Fruit fly (Drosophila melanogaster) whole organism, embryonic: ENCODE measurements around the gene CG15577.

Experiments
- Antp ChIP-seq: fragments of 200-800 bp; sonication (Bioruptor generic); optimal IDR thresholded peaks from 3 replicates; lab custom pipeline; 2016; ENCODE audit warnings: missing biosample characterization, missing genetic modification characterization
- Bdp1 ChIP-seq: fragments of 200-800 bp; sonication (Bioruptor generic); optimal IDR thresholded peaks from 3 replicates; lab custom pipeline; 2016; ENCODE audit warnings: missing biosample characterization, missing genetic modification characterization
- CG1024 ChIP-seq: fragments of 200-800 bp; sonication (Bioruptor generic); IDR thresholded peaks from 2 replicates; pipeline ENCODE4 v1.3.6; 2022; ENCODE audit warnings: missing biosample characterization, missing genetic modification characterization
- CG10267 ChIP-seq: fragments of 200-800 bp; sonication (Bioruptor generic); optimal IDR thresholded peaks from 2 replicates; lab custom pipeline; 2018; ENCODE audit warnings: missing biosample characterization, mild to moderate bottlenecking, missing genetic modification characterization, moderate library complexity
- CG13424 ChIP-seq: fragments of 200-800 bp; sonication (Bioruptor generic); optimal IDR thresholded peaks from 2 replicates; lab custom pipeline; 2019; ENCODE audit warnings: missing biosample characterization, mild to moderate bottlenecking, missing genetic modification characterization, moderate library complexity
- CG14667 ChIP-seq: fragments of 200-800 bp; sonication (Bioruptor generic); IDR thresholded peaks from 2 replicates; pipeline ENCODE4 v1.3.6; 2022; ENCODE audit warnings: missing biosample characterization, missing genetic modification characterization
- CG1603 ChIP-seq: fragments of 200-800 bp; sonication (Bioruptor generic); optimal IDR thresholded peaks from 2 replicates; lab custom pipeline; 2019; ENCODE audit warnings: missing biosample characterization, mild to moderate bottlenecking, missing genetic modification characterization, moderate library complexity
- CG16779 ChIP-seq: fragments of 200-800 bp; sonication (Bioruptor generic); IDR thresholded peaks from 2 replicates; pipeline ENCODE4 v1.3.6; 2022; ENCODE audit warnings: missing biosample characterization, missing genetic modification characterization
- CG16863 ChIP-seq: fragments of 200-800 bp; sonication (Bioruptor generic); optimal IDR thresholded peaks from 3 replicates; lab custom pipeline; 2016; ENCODE audit warnings: missing biosample characterization, missing genetic modification characterization
- CG1832 ChIP-seq: fragments of 200-800 bp; sonication (Bioruptor generic); optimal IDR thresholded peaks from 2 replicates; lab custom pipeline; 2017; ENCODE audit warnings: missing biosample characterization, mild to moderate bottlenecking, missing genetic modification characterization, inconsistent platforms
- CG2129 ChIP-seq: fragments of 200-800 bp; sonication (Bioruptor generic); IDR thresholded peaks from 2 replicates; pipeline ENCODE4 v1.3.6; 2022; ENCODE audit warnings: missing biosample characterization, missing genetic modification characterization; ENCODE audit not compliant: partially characterized antibody
- CG2875 ChIP-seq: fragments of 200-800 bp; sonication (Bioruptor generic); optimal IDR thresholded peaks from 2 replicates; lab custom pipeline; 2017; ENCODE audit warnings: missing biosample characterization, mild to moderate bottlenecking, missing genetic modification characterization, missing genetic modification reagents
- CG4404 ChIP-seq: fragments of 200-800 bp; sonication (Bioruptor generic); IDR thresholded peaks from 2 replicates; pipeline ENCODE4 v1.3.6; 2022; ENCODE audit warnings: missing biosample characterization, missing genetic modification characterization
- CG4820 ChIP-seq: fragments of 200-800 bp; sonication (Bioruptor generic); optimal IDR thresholded peaks from 3 replicates; lab custom pipeline; 2016; ENCODE audit warnings: missing biosample characterization, missing genetic modification characterization
- CG6175 ChIP-seq: fragments of 200-800 bp; sonication (Bioruptor generic); IDR thresholded peaks from 3 replicates; pipeline ENCODE4 v1.3.6; 2022; ENCODE audit warnings: missing biosample characterization, missing genetic modification characterization
- CG6683 ChIP-seq: fragments of 200-800 bp; sonication (Bioruptor generic); optimal IDR thresholded peaks from 2 replicates; lab custom pipeline; 2017; ENCODE audit warnings: missing biosample characterization, mild to moderate bottlenecking, missing genetic modification characterization, missing genetic modification reagents
- CG7839 ChIP-seq: fragments of 200-800 bp; sonication (Bioruptor generic); optimal IDR thresholded peaks from 3 replicates; lab custom pipeline; 2018; ENCODE audit warnings: missing biosample characterization, mild to moderate bottlenecking, missing genetic modification characterization, moderate library complexity
- CG8359 ChIP-seq: fragments of 200-800 bp; sonication (Bioruptor generic); optimal IDR thresholded peaks from 2 replicates; lab custom pipeline; 2017; ENCODE audit warnings: missing biosample characterization, mild to moderate bottlenecking, missing genetic modification characterization, borderline replicate concordance
- CG9932 ChIP-seq: fragments of 200-800 bp; sonication (Bioruptor generic); IDR thresholded peaks from 2 replicates; pipeline ENCODE4 v1.3.6; 2022; ENCODE audit warnings: missing biosample characterization, missing genetic modification characterization
- Dref ChIP-seq: fragments of 200-800 bp; sonication (Bioruptor generic); IDR thresholded peaks from 2 replicates; pipeline ENCODE4 v1.3.6; 2022; ENCODE audit warnings: missing biosample characterization, missing genetic modification characterization
- Drgx ChIP-seq: fragments of 200-800 bp; sonication (Bioruptor generic); IDR thresholded peaks from 2 replicates; pipeline ENCODE4 v1.3.6; 2022; ENCODE audit warnings: missing biosample characterization, missing genetic modification characterization
- Optix ChIP-seq: fragments of 200-800 bp; sonication (Bioruptor generic); IDR thresholded peaks from 3 replicates; pipeline ENCODE4 v1.3.6; 2022; ENCODE audit warnings: missing biosample characterization, missing genetic modification characterization
- Poxn ChIP-seq: fragments of 200-800 bp; sonication (Bioruptor generic); IDR thresholded peaks from 2 replicates; pipeline ENCODE4 v1.3.6; 2022; ENCODE audit warnings: missing biosample characterization, missing genetic modification characterization
- Sry-δ ChIP-seq: fragments of 200-800 bp; sonication (Bioruptor generic); optimal IDR thresholded peaks from 2 replicates; lab custom pipeline; 2016; ENCODE audit warnings: missing biosample characterization, missing genetic modification characterization
- Stat92E ChIP-seq, 3 experiments: fragments of >200 bp in 2 of 3; fragments of 200-800 bp in 1 of 3; sonication (Bioruptor generic) in 1 of 3; optimal IDR thresholded peaks; 2 replicates each; lab custom pipeline; 2017 to 2019; ENCODE audit warnings: missing biosample characterization in 3 of 3, missing genetic modification characterization in 3 of 3, mild to moderate bottlenecking in 1 of 3, moderate library complexity in 1 of 3
- TFAM ChIP-seq: fragments of 200-800 bp; sonication (Bioruptor generic); optimal IDR thresholded peaks from 2 replicates; lab custom pipeline; 2017; ENCODE audit warnings: missing biosample characterization, missing genetic modification characterization, inconsistent platforms
- abd-A ChIP-seq: fragments of 200-800 bp; sonication (Bioruptor generic); optimal IDR thresholded peaks from 3 replicates; lab custom pipeline; 2019; ENCODE audit warnings: missing biosample characterization, mild to moderate bottlenecking, missing genetic modification characterization, moderate library complexity
- al ChIP-seq: fragments of 200-800 bp; sonication (Bioruptor generic); IDR thresholded peaks from 2 replicates; pipeline ENCODE4 v1.3.6; 2022; ENCODE audit warnings: missing biosample characterization, missing genetic modification characterization
- ash1 ChIP-seq: fragments of 200-800 bp; sonication (Bioruptor generic); optimal IDR thresholded peaks from 2 replicates; lab custom pipeline; 2018; ENCODE audit warnings: missing biosample characterization, mild to moderate bottlenecking, missing genetic modification characterization
- btn ChIP-seq: fragments of 200-800 bp; sonication (Bioruptor generic); optimal IDR thresholded peaks from 2 replicates; lab custom pipeline; 2016; ENCODE audit warnings: missing biosample characterization, missing genetic modification characterization
- chinmo ChIP-seq: fragments of 200-800 bp; sonication (Bioruptor generic); IDR thresholded peaks from 4 replicates; pipeline ENCODE4 v1.3.6; 2022; ENCODE audit warnings: missing biosample characterization, missing genetic modification characterization; ENCODE audit not compliant: partially characterized antibody
- ci ChIP-seq: fragments of 200-800 bp; sonication (Bioruptor generic); IDR thresholded peaks from 3 replicates; pipeline ENCODE4 v1.3.6; 2022; ENCODE audit warnings: missing biosample characterization, missing genetic modification characterization
- dimm ChIP-seq: fragments of 200-800 bp; sonication (Bioruptor generic); IDR thresholded peaks from 2 replicates; pipeline ENCODE4 v1.3.6; 2022; ENCODE audit warnings: missing biosample characterization, missing genetic modification characterization
- emc ChIP-seq: fragments of 200-800 bp; sonication (Bioruptor generic); optimal IDR thresholded peaks from 2 replicates; lab custom pipeline; 2016; ENCODE audit warnings: missing biosample characterization, missing genetic modification characterization
- fd96Cb ChIP-seq: fragments of 200-800 bp; sonication (Bioruptor generic); optimal IDR thresholded peaks from 2 replicates; lab custom pipeline; 2018; ENCODE audit warnings: missing biosample characterization, mild to moderate bottlenecking, missing genetic modification characterization, moderate library complexity
- gsb ChIP-seq: fragments of 200-800 bp; sonication (Bioruptor generic); IDR thresholded peaks from 2 replicates; pipeline ENCODE4 v1.3.6; 2022; ENCODE audit warnings: missing biosample characterization, missing genetic modification characterization
- kni ChIP-seq: fragments of 200-800 bp; sonication (Bioruptor generic); optimal IDR thresholded peaks from 3 replicates; lab custom pipeline; 2017; ENCODE audit warnings: mild to moderate bottlenecking, missing biosample characterization, missing genetic modification reagents, missing genetic modification characterization
- pnt ChIP-seq: fragments of 200-800 bp; sonication (Bioruptor generic); optimal IDR thresholded peaks from 3 replicates; lab custom pipeline; 2016; ENCODE audit warnings: missing biosample characterization, missing genetic modification characterization
- prd ChIP-seq, 3 experiments: fragments of >200 bp in 2 of 3; fragments of 200-800 bp in 1 of 3; sonication (Bioruptor generic) in 1 of 3; optimal IDR thresholded peaks in 2 of 3; IDR thresholded peaks in 1 of 3; 2 replicates in 2 of 3; 3 replicates in 1 of 3; pipeline versions ENCODE4 v1.3.6 to Lab custom; 2017 to 2022; ENCODE audit warnings: missing biosample characterization in 1 of 3, missing genetic modification characterization in 1 of 3
- pzg ChIP-seq: fragments of 200-800 bp; sonication (Bioruptor generic); optimal IDR thresholded peaks from 3 replicates; lab custom pipeline; 2018; ENCODE audit warnings: missing biosample characterization, mild to moderate bottlenecking, missing genetic modification characterization, moderate library complexity
- repo ChIP-seq: fragments of 200-800 bp; sonication (Bioruptor generic); optimal IDR thresholded peaks from 2 replicates; lab custom pipeline; 2016; ENCODE audit warnings: missing biosample characterization, missing genetic modification characterization
- sisA ChIP-seq: fragments of 200-800 bp; sonication (Bioruptor generic); IDR thresholded peaks from 2 replicates; pipeline ENCODE4 v1.3.6; 2022; ENCODE audit warnings: missing biosample characterization, missing genetic modification characterization
- sna ChIP-seq: fragments of 200-800 bp; sonication (Bioruptor generic); IDR thresholded peaks from 2 replicates; pipeline ENCODE4 v1.3.6; 2022; ENCODE audit warnings: missing biosample characterization, missing genetic modification characterization; ENCODE audit not compliant: partially characterized antibody
- sob ChIP-seq: fragments of 200-800 bp; sonication (Bioruptor generic); IDR thresholded peaks from 2 replicates; pipeline ENCODE4 v1.3.6; 2022; ENCODE audit warnings: missing biosample characterization, missing genetic modification characterization
- sqz ChIP-seq: fragments of 200-800 bp; sonication (Bioruptor generic); optimal IDR thresholded peaks from 3 replicates; lab custom pipeline; 2018; ENCODE audit warnings: missing biosample characterization, mild to moderate bottlenecking, missing genetic modification characterization
- tap ChIP-seq: fragments of 200-800 bp; optimal IDR thresholded peaks from 3 replicates; lab custom pipeline; 2019; ENCODE audit warnings: missing biosample characterization, mild to moderate bottlenecking, missing genetic modification characterization, moderate library complexity
- wek ChIP-seq: fragments of 200-800 bp; sonication (Bioruptor generic); optimal IDR thresholded peaks from 3 replicates; lab custom pipeline; 2018; ENCODE audit warnings: missing biosample characterization, mild to moderate bottlenecking, missing genetic modification characterization, moderate library complexity
- zf30C ChIP-seq: fragments of 200-800 bp; sonication (Bioruptor generic); optimal IDR thresholded peaks from 3 replicates; lab custom pipeline; 2018; ENCODE audit warnings: missing biosample characterization, mild to moderate bottlenecking, missing genetic modification characterization

The CG15577 gene

DNA sequence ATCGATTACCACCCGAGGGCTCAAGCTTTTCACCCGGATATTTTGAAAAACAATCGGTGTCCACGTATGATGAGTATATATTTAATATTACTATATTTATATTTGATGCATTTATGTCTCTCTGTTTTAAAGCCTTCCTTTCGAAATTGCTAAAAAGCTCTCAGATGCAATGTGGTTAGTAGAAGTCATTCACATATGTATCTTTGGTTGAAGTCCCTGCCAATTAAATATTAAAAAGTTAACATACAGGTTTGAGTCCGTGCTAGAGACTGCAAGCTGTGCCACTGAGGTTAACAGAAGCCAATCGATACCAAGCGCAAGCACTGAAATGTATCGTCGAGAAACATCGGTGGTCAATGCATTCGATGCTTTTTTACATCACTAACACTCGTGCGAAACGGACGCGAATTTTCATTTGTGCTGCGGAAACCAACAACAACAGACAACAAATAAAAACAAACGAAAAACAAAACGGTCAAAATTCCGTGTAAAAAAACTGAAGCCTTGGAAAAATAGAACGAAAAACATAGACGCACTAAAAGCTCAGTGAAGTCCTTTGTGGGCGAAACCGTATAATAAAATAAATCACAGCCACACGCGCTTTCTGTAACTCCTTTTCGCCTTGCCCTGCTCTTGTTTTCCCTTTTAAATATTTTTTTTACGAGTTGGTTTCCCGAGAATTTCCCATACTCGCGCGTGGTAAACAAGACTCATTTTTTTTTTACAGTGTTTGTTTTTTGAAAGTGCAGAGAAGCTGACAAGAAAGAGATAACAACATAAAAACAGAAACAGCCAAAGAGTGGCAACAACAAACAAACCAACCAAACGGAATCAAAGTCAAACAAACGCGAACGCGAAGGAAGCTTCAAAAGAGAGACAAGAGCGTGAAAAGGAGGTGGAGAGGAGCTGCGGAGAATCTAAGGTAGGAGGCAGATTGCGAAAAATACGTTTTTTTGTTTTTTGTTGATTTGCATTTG is 45.7 kb upstream of the CG15577 start, which contains the start of gene norpA (continued):
- TF ChIP-seq gsb (GFP tag; lab: Robert Waterston, UW) (no peak), CG13424 (tag; lab: Kevin White, UChicago) (no peak), CG7839 (tag; lab: Kevin White, UChicago) (peak; percentile 1), Bdp1 (no peak), repo (GFP tag; lab: Kevin White, UChicago) (no peak), CG14667 (GFP tag; lab: Robert Waterston, UW) (no peak), CG6683 (GFP tag; lab: Kevin White, UChicago) (no peak), btn (GFP tag; lab: Kevin White, UChicago) (no peak), CG8359 (GFP tag; lab: Kevin White, UChicago) (no peak), ash1 (no peak), emc (GFP tag; lab: Kevin White, UChicago) (no peak), sqz (GFP tag; lab: Kevin White, UChicago) (peak; percentile 44), sob (GFP tag; lab: Robert Waterston, UW) (no peak), CG1832 (no peak), CG1024 (GFP tag; lab: Robert Waterston, UW) (no peak), kni (GFP tag; lab: Kevin White, UChicago) (no peak), CG4820 (GFP tag; lab: Kevin White, UChicago) (no peak), CG2875 (no peak), tap (tag; lab: Kevin White, UChicago) (no peak), Antp (GFP tag; lab: Kevin White, UChicago) (no peak), fd96Cb (peak; percentile 19), Stat92E (GFP tag; optimal IDR thresholded peaks at IDR 0.05; lab: Kevin White, UChicago) (no peak), TFAM (no peak), wek (GFP tag; lab: Kevin White, UChicago) (no peak), abd-A (tag; lab: Kevin White, UChicago) (no peak), prd (optimal IDR thresholded peaks at IDR 0.05; lab: Kevin White, UChicago) (no peak), prd (GFP tag; IDR thresholded peaks at IDR 0.05; lab: Robert Waterston, UW) (peak; percentile 22; the same call in 1 of the 3 replicates), dimm (GFP tag; lab: Robert Waterston, UW) (no peak), sisA (GFP tag; lab: Robert Waterston, UW) (no peak), CG16863 (GFP tag; lab: Kevin White, UChicago) (no peak), Dref (GFP tag; lab: Robert Waterston, UW) (peak; percentile 90), Poxn (no peak), CG16779 (no peak), pzg (peak; percentile 84), CG2129 (peak; percentile 70; the same call in 1 of the 2 replicates), CG10267 (tag; lab: Kevin White, UChicago) (peak; percentile 23), CG1603 (tag; lab: Kevin White, UChicago) (peak; percentile 46), CG6175 (GFP tag; lab: Robert Waterston, UW) (no peak), chinmo (GFP tag; lab: Robert Waterston, UW) (peak; percentile 98), pnt (GFP tag; lab: Kevin White, UChicago) (no peak), CG9932 (peak; percentile 60), Sry-δ (GFP tag; lab: Kevin White, UChicago) (peak; percentile 89), al (GFP tag; lab: Robert Waterston, UW) (no peak), zf30C (GFP tag; lab: Kevin White, UChicago) (peak; percentile 30), Optix (GFP tag; lab: Robert Waterston, UW) (no peak), ci (peak; percentile 10; the same call in 1 of the 3 replicates), Drgx (GFP tag; lab: Robert Waterston, UW) (peak; percentile 61), sna (GFP tag; lab: Robert Waterston, UW) (peak; percentile 72), CG4404 (GFP tag; lab: Robert Waterston, UW) (no peak)
